Worm (Caenorhabditis elegans) whole organism, L2 larva: ENCODE measurements around the gene mth-2.

Experiments
- C34F6.9 ChIP-seq: fragments of 150-350 bp; optimal IDR thresholded peaks from 2 replicates; lab custom pipeline; 2014; ENCODE audit warnings: missing biosample characterization, missing genetic modification characterization
- F13H6.1 ChIP-seq: sonication (generic microtip); optimal IDR thresholded peaks from 2 replicates; lab custom pipeline; 2016; ENCODE audit warnings: missing genetic modification characterization, missing compliant biosample characterization
- ZK546.5 ChIP-seq: sonication (generic microtip); optimal IDR thresholded peaks from 2 replicates; lab custom pipeline; 2017; ENCODE audit warnings: missing biosample characterization, missing genetic modification characterization
- ama-1 ChIP-seq: fragments of 150-350 bp; optimal IDR thresholded peaks from 2 replicates; lab custom pipeline; 2018; ENCODE audit warnings: inconsistent platforms
- blmp-1 ChIP-seq: sonication (generic microtip); optimal IDR thresholded peaks from 2 replicates; lab custom pipeline; 2017; ENCODE audit warnings: missing genetic modification characterization, mild to moderate bottlenecking, missing compliant biosample characterization, antibody characterized with exemption, moderate library complexity; ENCODE audit not compliant: insufficient read depth
- ceh-16 ChIP-seq: fragments of 150-350 bp; optimal IDR thresholded peaks from 2 replicates; lab custom pipeline; 2014; ENCODE audit warnings: missing biosample characterization, missing genetic modification characterization
- crh-2 ChIP-seq: sonication (generic microtip); optimal IDR thresholded peaks from 2 replicates; lab custom pipeline; 2017; ENCODE audit warnings: missing biosample characterization, missing genetic modification characterization
- dmd-4 ChIP-seq: sonication (generic microtip); optimal IDR thresholded peaks from 2 replicates; lab custom pipeline; 2017; ENCODE audit warnings: missing biosample characterization, missing genetic modification characterization
- egl-27 ChIP-seq: sonication (generic microtip); optimal IDR thresholded peaks from 3 replicates; lab custom pipeline; 2017; ENCODE audit warnings: missing biosample characterization, missing genetic modification reagents, missing genetic modification characterization
- elt-1 ChIP-seq: fragments of 150-350 bp; optimal IDR thresholded peaks from 2 replicates; lab custom pipeline; 2014; ENCODE audit warnings: missing biosample characterization, missing genetic modification characterization
- fos-1 ChIP-seq: fragments of 150-350 bp; optimal IDR thresholded peaks from 2 replicates; lab custom pipeline; 2014; ENCODE audit warnings: missing biosample characterization, missing genetic modification characterization
- gmeb-1 ChIP-seq: fragments of 150-350 bp; optimal IDR thresholded peaks from 2 replicates; lab custom pipeline; 2014; ENCODE audit warnings: missing biosample characterization, missing genetic modification characterization
- lin-11 ChIP-seq: fragments of 150-350 bp; sonication (generic microtip); optimal IDR thresholded peaks from 2 replicates; lab custom pipeline; 2014; ENCODE audit warnings: missing biosample characterization, missing genetic modification characterization, inconsistent platforms, mixed read lengths
- lin-13 ChIP-seq: fragments of 150-350 bp; optimal IDR thresholded peaks from 2 replicates; lab custom pipeline; 2014; ENCODE audit warnings: missing biosample characterization, missing genetic modification reagents, missing genetic modification characterization
- lin-39 ChIP-seq: fragments of 150-350 bp; optimal IDR thresholded peaks from 2 replicates; lab custom pipeline; 2014; ENCODE audit warnings: missing biosample characterization, missing genetic modification reagents, missing genetic modification characterization
- lsy-2 ChIP-seq, 2 experiments: fragments of 150-350 bp in 1 of 2; sonication (generic microtip) in 1 of 2; optimal IDR thresholded peaks; 2 replicates each; lab custom pipeline; 2014 to 2017; ENCODE audit warnings: missing biosample characterization in 2 of 2, missing genetic modification characterization in 2 of 2
- mab-5 ChIP-seq: fragments of 150-350 bp; optimal IDR thresholded peaks from 2 replicates; lab custom pipeline; 2014; ENCODE audit warnings: missing biosample characterization, missing genetic modification characterization
- mbf-1 ChIP-seq: sonication (generic microtip); optimal IDR thresholded peaks from 2 replicates; lab custom pipeline; 2017; ENCODE audit warnings: missing biosample characterization, missing genetic modification characterization
- mdl-1 ChIP-seq, 2 experiments: fragments of 150-350 bp in 1 of 2; sonication (generic microtip) in 1 of 2; optimal IDR thresholded peaks; 2 replicates each; lab custom pipeline; 2017; ENCODE audit warnings: missing biosample characterization in 2 of 2, missing genetic modification characterization in 2 of 2
- nhr-10 ChIP-seq: sonication (generic microtip); optimal IDR thresholded peaks from 2 replicates; lab custom pipeline; 2017; ENCODE audit warnings: missing biosample characterization, missing genetic modification characterization
- nhr-11 ChIP-seq: fragments of 150-350 bp; optimal IDR thresholded peaks from 2 replicates; lab custom pipeline; 2014; ENCODE audit warnings: missing biosample characterization, missing genetic modification characterization
- nhr-12 ChIP-seq: fragments of 150-350 bp; optimal IDR thresholded peaks from 2 replicates; lab custom pipeline; 2014; ENCODE audit warnings: missing biosample characterization, missing genetic modification characterization
- nhr-129 ChIP-seq: fragments of 150-350 bp; optimal IDR thresholded peaks from 2 replicates; lab custom pipeline; 2014; ENCODE audit warnings: missing biosample characterization, missing genetic modification characterization
- nhr-237 ChIP-seq: fragments of 150-350 bp; optimal IDR thresholded peaks from 2 replicates; lab custom pipeline; 2014; ENCODE audit warnings: missing biosample characterization, missing genetic modification characterization
- nhr-6 ChIP-seq: fragments of 150-350 bp; optimal IDR thresholded peaks from 2 replicates; lab custom pipeline; 2014; ENCODE audit warnings: missing biosample characterization, missing genetic modification characterization
- nhr-77 ChIP-seq: fragments of 150-350 bp; optimal IDR thresholded peaks from 2 replicates; lab custom pipeline; 2014; ENCODE audit warnings: missing biosample characterization, missing genetic modification characterization
- skn-1 ChIP-seq: sonication (generic microtip); optimal IDR thresholded peaks from 2 replicates; lab custom pipeline; 2017; ENCODE audit warnings: missing biosample characterization, missing genetic modification characterization
- sma-3 ChIP-seq: sonication (generic microtip); optimal IDR thresholded peaks from 2 replicates; lab custom pipeline; 2016; ENCODE audit warnings: missing genetic modification reagents, missing genetic modification characterization, missing compliant biosample characterization
- sma-9 ChIP-seq, 2 experiments: fragments of 150-350 bp in 1 of 2; sonication (generic microtip) in 1 of 2; optimal IDR thresholded peaks; 2 replicates each; lab custom pipeline; 2014 to 2016; ENCODE audit warnings: missing genetic modification characterization in 2 of 2, mild to moderate bottlenecking in 1 of 2, missing biosample characterization in 1 of 2, missing compliant biosample characterization in 1 of 2, missing genetic modification reagents in 1 of 2, moderate library complexity in 1 of 2
- snpc-4 ChIP-seq: fragments of 150-350 bp; optimal IDR thresholded peaks from 2 replicates; lab custom pipeline; 2014; ENCODE audit warnings: missing biosample characterization, missing genetic modification characterization
- unc-39 ChIP-seq: fragments of 150-350 bp; optimal IDR thresholded peaks from 2 replicates; lab custom pipeline; 2014; ENCODE audit warnings: missing biosample characterization, missing genetic modification characterization
- unc-55 ChIP-seq: fragments of 150-350 bp; sonication (generic microtip); optimal IDR thresholded peaks from 3 replicates; lab custom pipeline; 2014; ENCODE audit warnings: missing biosample characterization, missing genetic modification reagents, missing genetic modification characterization
- zag-1 ChIP-seq: fragments of 150-350 bp; optimal IDR thresholded peaks from 2 replicates; lab custom pipeline; 2014; ENCODE audit warnings: missing biosample characterization, missing genetic modification characterization
- ztf-4 ChIP-seq: fragments of 150-350 bp; optimal IDR thresholded peaks from 2 replicates; lab custom pipeline; 2014; ENCODE audit warnings: missing biosample characterization, missing genetic modification characterization

Gene mth-2

ce11 chrII:4194127-4194526 is at the start of gene mth-2:
TSS of gene mth-2 (minus strand) at chrII:4194314.
- TF ChIP-seq F13H6.1 (tag; lab: Kevin White, UChicago) (peak; percentile 33), gmeb-1 (tag; lab: Kevin White, UChicago) (peak; percentile 24), ama-1 (no peak), nhr-6 (tag; lab: Kevin White, UChicago) (no peak), blmp-1 (no peak), dmd-4 (tag; lab: Kevin White, UChicago) (no peak), mab-5 (tag; lab: Kevin White, UChicago) (no peak), lsy-2 (tag; optimal IDR thresholded peaks at IDR 0.05; lab: Kevin White, UChicago) (no peak), lin-13 (no peak), crh-2 (tag; lab: Kevin White, UChicago) (peak; percentile 12), sma-9 (GFP tag; optimal IDR thresholded peaks at IDR 0.05; lab: Kevin White, UChicago) (peak; percentile 77), sma-9 (tag; optimal IDR thresholded peaks at IDR 0.05; lab: Kevin White, UChicago) (no peak), C34F6.9 (tag; lab: Kevin White, UChicago) (no peak), mdl-1 (tag; optimal IDR thresholded peaks at IDR 0.05; lab: Kevin White, UChicago) (no peak), fos-1 (peak; percentile 88)
- TF ChIP-seq, all 48 proteins: peak for 5

- no peak for TF ChIP-seq mab-5 (tag; lab: Kevin White, UChicago)
- TF ChIP-seq nhr-11 (tag; lab: Kevin White, UChicago): no peak
- TF ChIP-seq elt-1 (tag; lab: Kevin White, UChicago): no peak
- TF ChIP-seq nhr-77 (tag; lab: Kevin White, UChicago): no peak
- TF ChIP-seq nhr-237 (tag; lab: Kevin White, UChicago): no peak
- TF ChIP-seq ZK546.5: no peak
- no peak for TF ChIP-seq snpc-4 (tag; lab: Kevin White, UChicago)
- TF ChIP-seq ztf-4 (tag; lab: Kevin White, UChicago): no peak
Observed at ce11 chrII:4238963-4239362, 44.8 kb upstream of the mth-2 start.

ce11 chrII:4237701-4238214 is 43.6 kb upstream of the mth-2 start, which contains the start of the genes fbxc-44 and C16A11.2:
TSS of gene fbxc-44 (minus strand) at chrII:4237751.
TSS of gene C16A11.2 (plus strand) at chrII:4238203.
- TF ChIP-seq unc-55 (peak; percentile 45), nhr-129 (tag; lab: Kevin White, UChicago) (peak; percentile 5), F13H6.1 (tag; lab: Kevin White, UChicago) (peak; percentile 22), blmp-1 (no peak), snpc-4 (tag; lab: Kevin White, UChicago) (no peak), gmeb-1 (tag; lab: Kevin White, UChicago) (peak; percentile 51), dmd-4 (tag; lab: Kevin White, UChicago) (no peak), mbf-1 (tag; lab: Kevin White, UChicago) (no peak), lin-11 (tag; lab: Kevin White, UChicago) (peak; percentile 18)

ce11 chrII:4235959-4236358 is 41.8 kb upstream of the mth-2 start, which contains the start of gene fbxc-43:
TSS of gene fbxc-43 (minus strand) at chrII:4235996.
- TF ChIP-seq F13H6.1 (tag; lab: Kevin White, UChicago): no peak
- TF ChIP-seq lin-39 (tag; lab: Kevin White, UChicago): no peak
- no peak for TF ChIP-seq nhr-10 (tag; lab: Kevin White, UChicago)
- no peak for TF ChIP-seq skn-1
- no peak for TF ChIP-seq zag-1 (tag; lab: Kevin White, UChicago)
- TF ChIP-seq dmd-4 (tag; lab: Kevin White, UChicago): no peak
- no peak for TF ChIP-seq unc-39 (tag; lab: Kevin White, UChicago)
- no peak for TF ChIP-seq sma-9 (GFP tag; optimal IDR thresholded peaks at IDR 0.05; lab: Kevin White, UChicago)
- no peak for TF ChIP-seq sma-9 (tag; optimal IDR thresholded peaks at IDR 0.05; lab: Kevin White, UChicago)
- no peak for TF ChIP-seq fos-1
- TF ChIP-seq mab-5 (tag; lab: Kevin White, UChicago): no peak
- TF ChIP-seq nhr-12 (tag; lab: Kevin White, UChicago): no peak
- TF ChIP-seq, all 48 proteins: peak for 0

- TF ChIP-seq ceh-16 (tag; lab: Kevin White, UChicago) (no peak), sma-3 (GFP tag; lab: Kevin White, UChicago) (no peak), nhr-6 (tag; lab: Kevin White, UChicago) (no peak), egl-27 (tag; lab: Kevin White, UChicago) (no peak)
Observed at ce11 chrII:4230816-4231435, 36.8 kb upstream of the mth-2 start, which contains the start of gene C16A11.10. TSS of gene C16A11.10 (plus strand) at chrII:4231385.
